Worm (Caenorhabditis elegans) whole organism, L2 larva: ENCODE measurements around the gene cul-5.

Experiments used
- F13H6.1 ChIP-seq: sonication (generic microtip); optimal IDR thresholded peaks from 2 replicates; lab custom pipeline; 2016; ENCODE audit warnings: missing genetic modification characterization, missing compliant biosample characterization
- R02D3.7 ChIP-seq: fragments of 150-350 bp; optimal IDR thresholded peaks from 2 replicates; lab custom pipeline; 2014; ENCODE audit warnings: missing biosample characterization, missing genetic modification characterization
- Y55F3AM.14 ChIP-seq: fragments of 200-800 bp; sonication (Bioruptor generic); optimal IDR thresholded peaks from 2 replicates; lab custom pipeline; 2018; ENCODE audit warnings: mild to moderate bottlenecking, missing genetic modification characterization, missing compliant biosample characterization
- ZK546.5 ChIP-seq: sonication (generic microtip); optimal IDR thresholded peaks from 2 replicates; lab custom pipeline; 2017; ENCODE audit warnings: missing biosample characterization, missing genetic modification characterization
- alr-1 ChIP-seq: fragments of 150-350 bp; optimal IDR thresholded peaks from 2 replicates; lab custom pipeline; 2014; ENCODE audit warnings: missing biosample characterization, missing genetic modification characterization
- aly-2 ChIP-seq: fragments of 150-350 bp; optimal IDR thresholded peaks from 2 replicates; lab custom pipeline; 2014; ENCODE audit warnings: missing biosample characterization, missing genetic modification characterization
- ama-1 ChIP-seq: fragments of 150-350 bp; optimal IDR thresholded peaks from 2 replicates; lab custom pipeline; 2018; ENCODE audit warnings: inconsistent platforms
- ceh-16 ChIP-seq: fragments of 150-350 bp; optimal IDR thresholded peaks from 2 replicates; lab custom pipeline; 2014; ENCODE audit warnings: missing biosample characterization, missing genetic modification characterization
- ceh-82 ChIP-seq: fragments of 150-350 bp; optimal IDR thresholded peaks from 2 replicates; lab custom pipeline; 2014; ENCODE audit warnings: missing biosample characterization, missing genetic modification characterization
- crh-2 ChIP-seq: sonication (generic microtip); optimal IDR thresholded peaks from 2 replicates; lab custom pipeline; 2017; ENCODE audit warnings: missing biosample characterization, missing genetic modification characterization
- dmd-4 ChIP-seq: sonication (generic microtip); optimal IDR thresholded peaks from 2 replicates; lab custom pipeline; 2017; ENCODE audit warnings: missing biosample characterization, missing genetic modification characterization
- egl-27 ChIP-seq: sonication (generic microtip); optimal IDR thresholded peaks from 3 replicates; lab custom pipeline; 2017; ENCODE audit warnings: missing biosample characterization, missing genetic modification reagents, missing genetic modification characterization
- elt-1 ChIP-seq: fragments of 150-350 bp; optimal IDR thresholded peaks from 2 replicates; lab custom pipeline; 2014; ENCODE audit warnings: missing biosample characterization, missing genetic modification characterization
- elt-3 ChIP-seq: sonication (generic microtip); optimal IDR thresholded peaks from 2 replicates; lab custom pipeline; 2017; ENCODE audit warnings: missing biosample characterization, missing genetic modification characterization
- fos-1 ChIP-seq: fragments of 150-350 bp; optimal IDR thresholded peaks from 2 replicates; lab custom pipeline; 2014; ENCODE audit warnings: missing biosample characterization, missing genetic modification characterization
- gmeb-1 ChIP-seq: fragments of 150-350 bp; optimal IDR thresholded peaks from 2 replicates; lab custom pipeline; 2014; ENCODE audit warnings: missing biosample characterization, missing genetic modification characterization
- lin-11 ChIP-seq: fragments of 150-350 bp; sonication (generic microtip); optimal IDR thresholded peaks from 2 replicates; lab custom pipeline; 2014; ENCODE audit warnings: missing biosample characterization, missing genetic modification characterization, inconsistent platforms, mixed read lengths
- lin-13 ChIP-seq: fragments of 150-350 bp; optimal IDR thresholded peaks from 2 replicates; lab custom pipeline; 2014; ENCODE audit warnings: missing biosample characterization, missing genetic modification reagents, missing genetic modification characterization
- lsy-2 ChIP-seq, 2 experiments: fragments of 150-350 bp in 1 of 2; sonication (generic microtip) in 1 of 2; optimal IDR thresholded peaks; 2 replicates each; lab custom pipeline; 2014 to 2017; ENCODE audit warnings: missing biosample characterization in 2 of 2, missing genetic modification characterization in 2 of 2
- mab-5 ChIP-seq: fragments of 150-350 bp; optimal IDR thresholded peaks from 2 replicates; lab custom pipeline; 2014; ENCODE audit warnings: missing biosample characterization, missing genetic modification characterization
- mbf-1 ChIP-seq: sonication (generic microtip); optimal IDR thresholded peaks from 2 replicates; lab custom pipeline; 2017; ENCODE audit warnings: missing biosample characterization, missing genetic modification characterization
- mdl-1 ChIP-seq, 2 experiments: fragments of 150-350 bp in 1 of 2; sonication (generic microtip) in 1 of 2; optimal IDR thresholded peaks; 2 replicates each; lab custom pipeline; 2017; ENCODE audit warnings: missing biosample characterization in 2 of 2, missing genetic modification characterization in 2 of 2
- nhr-10 ChIP-seq: sonication (generic microtip); optimal IDR thresholded peaks from 2 replicates; lab custom pipeline; 2017; ENCODE audit warnings: missing biosample characterization, missing genetic modification characterization
- nhr-11 ChIP-seq: fragments of 150-350 bp; optimal IDR thresholded peaks from 2 replicates; lab custom pipeline; 2014; ENCODE audit warnings: missing biosample characterization, missing genetic modification characterization
- nhr-12 ChIP-seq: fragments of 150-350 bp; optimal IDR thresholded peaks from 2 replicates; lab custom pipeline; 2014; ENCODE audit warnings: missing biosample characterization, missing genetic modification characterization
- nhr-129 ChIP-seq: fragments of 150-350 bp; optimal IDR thresholded peaks from 2 replicates; lab custom pipeline; 2014; ENCODE audit warnings: missing biosample characterization, missing genetic modification characterization
- nhr-237 ChIP-seq: fragments of 150-350 bp; optimal IDR thresholded peaks from 2 replicates; lab custom pipeline; 2014; ENCODE audit warnings: missing biosample characterization, missing genetic modification characterization
- nhr-25 ChIP-seq: fragments of 150-350 bp; sonication (generic microtip); optimal IDR thresholded peaks from 3 replicates; lab custom pipeline; 2014; ENCODE audit warnings: missing biosample characterization, missing genetic modification characterization
- nhr-77 ChIP-seq: fragments of 150-350 bp; optimal IDR thresholded peaks from 2 replicates; lab custom pipeline; 2014; ENCODE audit warnings: missing biosample characterization, missing genetic modification characterization
- peb-1 ChIP-seq: fragments of 150-350 bp; optimal IDR thresholded peaks from 2 replicates; lab custom pipeline; 2014; ENCODE audit warnings: missing biosample characterization, missing genetic modification characterization
- sem-4 ChIP-seq: fragments of 150-350 bp; optimal IDR thresholded peaks from 2 replicates; lab custom pipeline; 2014; ENCODE audit warnings: missing biosample characterization, missing genetic modification reagents, missing genetic modification characterization
- skn-1 ChIP-seq: sonication (generic microtip); optimal IDR thresholded peaks from 2 replicates; lab custom pipeline; 2017; ENCODE audit warnings: missing biosample characterization, missing genetic modification characterization
- sma-3 ChIP-seq: sonication (generic microtip); optimal IDR thresholded peaks from 2 replicates; lab custom pipeline; 2016; ENCODE audit warnings: missing genetic modification reagents, missing genetic modification characterization, missing compliant biosample characterization
- unc-39 ChIP-seq: fragments of 150-350 bp; optimal IDR thresholded peaks from 2 replicates; lab custom pipeline; 2014; ENCODE audit warnings: missing biosample characterization, missing genetic modification characterization
- unc-62 ChIP-seq: fragments of 150-350 bp; optimal IDR thresholded peaks from 2 replicates; lab custom pipeline; 2014; ENCODE audit warnings: missing biosample characterization, missing genetic modification reagents, missing genetic modification characterization
- zag-1 ChIP-seq: fragments of 150-350 bp; optimal IDR thresholded peaks from 2 replicates; lab custom pipeline; 2014; ENCODE audit warnings: missing biosample characterization, missing genetic modification characterization
- ztf-1 ChIP-seq: fragments of 200-800 bp; sonication (Bioruptor generic); conservative IDR thresholded peaks from 2 replicates; pipeline ENCODE4 v1.3.6; 2022; ENCODE audit warnings: missing genetic modification characterization, missing compliant biosample characterization
- ztf-11 ChIP-seq: sonication (generic microtip); optimal IDR thresholded peaks from 2 replicates; lab custom pipeline; 2017; ENCODE audit warnings: missing biosample characterization, missing genetic modification characterization
- ztf-4 ChIP-seq: fragments of 150-350 bp; optimal IDR thresholded peaks from 2 replicates; lab custom pipeline; 2014; ENCODE audit warnings: missing biosample characterization, missing genetic modification characterization

The cul-5 gene

ce11 chrV:10205483-10205882, 26.1 kb downstream of the cul-5 start, which contains the start of gene ZK856.16:
ZK856.16 (minus strand) TSS chrV:10205583.
- no peak for TF ChIP-seq elt-1 (tag; lab: Kevin White, UChicago)
- TF ChIP-seq egl-27 (tag; lab: Kevin White, UChicago), result no peak
- TF ChIP-seq zag-1 (tag; lab: Kevin White, UChicago), result no peak
- TF ChIP-seq skn-1 (tag; lab: Kevin White, UChicago), result no peak
- TF ChIP-seq aly-2 (tag; lab: Kevin White, UChicago), result no peak
- TF ChIP-seq dmd-4 (tag; lab: Kevin White, UChicago), result no peak

- TF ChIP-seq lin-11 (no peak), Y55F3AM.14 (no peak), mbf-1 (no peak), unc-62 (GFP tag; lab: Kevin White, UChicago) (no peak), fos-1 (tag; lab: Kevin White, UChicago) (no peak), nhr-12 (tag; lab: Kevin White, UChicago) (no peak), F13H6.1 (no peak), ztf-11 (tag; lab: Kevin White, UChicago) (no peak), elt-3 (tag; lab: Kevin White, UChicago) (no peak), nhr-10 (no peak), lsy-2 (tag; optimal IDR thresholded peaks at IDR 0.05; lab: Kevin White, UChicago) (no peak), R02D3.7 (tag; lab: Kevin White, UChicago) (no peak), ama-1 (lab: Kevin White, UChicago) (no peak), elt-1 (tag; lab: Kevin White, UChicago) (no peak), crh-2 (tag; lab: Kevin White, UChicago) (no peak), ztf-4 (tag; lab: Kevin White, UChicago) (no peak), mab-5 (tag; lab: Kevin White, UChicago) (no peak), peb-1 (no peak), nhr-11 (tag; lab: Kevin White, UChicago) (no peak), ceh-82 (no peak)
Measured at ce11 chrV:10206502-10206901, 27.2 kb downstream of the cul-5 start, which contains the start of gene rpc-25. rpc-25 (minus strand) TSS chrV:10206602.

- TF ChIP-seq mbf-1 (no peak), nhr-25 (tag; lab: Kevin White, UChicago) (no peak), dmd-4 (tag; lab: Kevin White, UChicago) (no peak), aly-2 (tag; lab: Kevin White, UChicago) (no peak), sem-4 (tag; lab: Kevin White, UChicago) (no peak), nhr-12 (tag; lab: Kevin White, UChicago) (no peak), fos-1 (tag; lab: Kevin White, UChicago) (no peak), F13H6.1 (no peak), ztf-11 (tag; lab: Kevin White, UChicago) (no peak), nhr-11 (tag; lab: Kevin White, UChicago) (no peak), zag-1 (tag; lab: Kevin White, UChicago) (no peak), ceh-16 (no peak), ZK546.5 (tag; lab: Kevin White, UChicago) (no peak), alr-1 (tag; lab: Kevin White, UChicago) (no peak), nhr-10 (no peak), mdl-1 (tag; optimal IDR thresholded peaks at IDR 0.05; lab: Kevin White, UChicago) (no peak), nhr-77 (tag; lab: Kevin White, UChicago) (no peak), lin-13 (GFP tag; lab: Kevin White, UChicago) (no peak)
Measured at ce11 chrV:10210244-10210643, 30.9 kb downstream of the cul-5 start, which contains the start of gene tftc-3. tftc-3 (minus strand) TSS chrV:10210344.

ce11 chrV:10212027-10212426, 32.7 kb downstream of the cul-5 start, which contains the start of gene zhit-3:
zhit-3 (minus strand) TSS chrV:10212127.
- no peak for TF ChIP-seq mab-5 (tag; lab: Kevin White, UChicago)
- TF ChIP-seq ztf-1 (GFP tag; lab: Robert Waterston, UW), result no peak
- no peak for TF ChIP-seq nhr-77 (tag; lab: Kevin White, UChicago)
- TF ChIP-seq ztf-4 (tag; lab: Kevin White, UChicago), result no peak
- TF ChIP-seq aly-2 (tag; lab: Kevin White, UChicago), result no peak
- no peak for TF ChIP-seq peb-1
- no peak for TF ChIP-seq ceh-82
- no peak for TF ChIP-seq gmeb-1 (tag; lab: Kevin White, UChicago)
- no peak for TF ChIP-seq nhr-129 (tag; lab: Kevin White, UChicago)
- no peak for TF ChIP-seq unc-39 (tag; lab: Kevin White, UChicago)
- no peak for TF ChIP-seq lin-11
- TF ChIP-seq mdl-1 (tag; optimal IDR thresholded peaks at IDR 0.05; lab: Kevin White, UChicago), result no peak
- TF ChIP-seq Y55F3AM.14, result no peak
- no peak for TF ChIP-seq sma-3 (GFP tag; lab: Kevin White, UChicago)
- TF ChIP-seq nhr-237, result no peak
- no peak for TF ChIP-seq ceh-16
- TF ChIP-seq alr-1 (tag; lab: Kevin White, UChicago), result no peak
- TF ChIP-seq nhr-11 (tag; lab: Kevin White, UChicago), result no peak
